Worm (Caenorhabditis elegans) whole organism, L4 larva: Measurements from ENCODE around the gene srh-115.
"Not testable (repeated sequence)": the region's sequence is repeated elsewhere in the genome, so short reads cannot be mapped to it uniquely, and the experiment has no call there.

ENCODE experiments used
- attf-4 ChIP-seq: sonication (generic microtip); optimal IDR thresholded peaks from 3 replicates; lab custom pipeline; 2017; ENCODE audit warnings: missing biosample characterization, missing genetic modification characterization
- ceh-28 ChIP-seq: fragments of 150-350 bp; optimal IDR thresholded peaks from 2 replicates; lab custom pipeline; 2014; ENCODE audit warnings: missing biosample characterization, missing genetic modification reagents, missing genetic modification characterization
- dve-1 ChIP-seq: sonication (generic microtip); optimal IDR thresholded peaks from 2 replicates; lab custom pipeline; 2017; ENCODE audit warnings: antibody characterized with exemption, mild to moderate bottlenecking, missing genetic modification characterization, missing compliant biosample characterization; ENCODE audit not compliant: insufficient read depth
- lin-1 ChIP-seq: fragments of 200-800 bp; sonication (Bioruptor generic); IDR thresholded peaks from 2 replicates; pipeline ENCODE4 v1.3.6; 2022; ENCODE audit warnings: missing genetic modification reagents, missing genetic modification characterization, missing compliant biosample characterization
- mep-1 ChIP-seq: fragments of 150-350 bp; sonication (generic microtip); optimal IDR thresholded peaks from 3 replicates; lab custom pipeline; 2014; ENCODE audit warnings: missing biosample characterization, missing genetic modification characterization
- nhr-48 ChIP-seq: sonication (generic microtip); optimal IDR thresholded peaks from 2 replicates; lab custom pipeline; 2016; ENCODE audit warnings: mild to moderate bottlenecking, missing genetic modification characterization, missing compliant biosample characterization
- pqm-1 ChIP-seq: sonication (generic microtip); optimal IDR thresholded peaks from 2 replicates; lab custom pipeline; 2017; ENCODE audit warnings: missing biosample characterization, missing genetic modification characterization
- snpc-4 ChIP-seq: fragments of 150-350 bp; optimal IDR thresholded peaks from 2 replicates; lab custom pipeline; 2014; ENCODE audit warnings: missing biosample characterization, missing genetic modification characterization

- TF ChIP-seq lin-1 (GFP tag; lab: Robert Waterston, UW); mep-1 (tag; lab: Kevin White, UChicago); ceh-28 (tag; lab: Kevin White, UChicago); snpc-4 (tag; lab: Kevin White, UChicago); pqm-1 (tag; lab: Kevin White, UChicago); dve-1 (tag; lab: Kevin White, UChicago); nhr-48 (tag; lab: Kevin White, UChicago); attf-4 (tag; lab: Kevin White, UChicago): not testable (repeated sequence)
These were observed 526 bp upstream of the srh-115 start, which contains the start of gene srh-116 for ce11 chrV:17255028-17255427.
